Worm (Caenorhabditis elegans) whole organism, early embryonic: ENCODE results near the gene duo-1.

Source experiments
- ama-1 ChIP-seq: fragments of 150-350 bp; optimal IDR thresholded peaks from 2 replicates; lab custom pipeline; 2014
- ceh-36 ChIP-seq: sonication (generic microtip); optimal IDR thresholded peaks from 2 replicates; lab custom pipeline; 2016; ENCODE audit warnings: missing genetic modification characterization, inconsistent platforms, missing compliant biosample characterization
- scrt-1 ChIP-seq: fragments of 200-800 bp; sonication (Bioruptor generic); IDR thresholded peaks from 2 replicates; pipeline ENCODE4 v1.3.6; 2022; ENCODE audit warnings: missing genetic modification characterization, missing compliant biosample characterization
- tbx-37 ChIP-seq: fragments of 200-800 bp; sonication (Bioruptor generic); conservative IDR thresholded peaks from 2 replicates; pipeline ENCODE4 v1.3.6; 2022; ENCODE audit warnings: missing genetic modification reagents, missing genetic modification characterization, missing compliant biosample characterization

DNA sequence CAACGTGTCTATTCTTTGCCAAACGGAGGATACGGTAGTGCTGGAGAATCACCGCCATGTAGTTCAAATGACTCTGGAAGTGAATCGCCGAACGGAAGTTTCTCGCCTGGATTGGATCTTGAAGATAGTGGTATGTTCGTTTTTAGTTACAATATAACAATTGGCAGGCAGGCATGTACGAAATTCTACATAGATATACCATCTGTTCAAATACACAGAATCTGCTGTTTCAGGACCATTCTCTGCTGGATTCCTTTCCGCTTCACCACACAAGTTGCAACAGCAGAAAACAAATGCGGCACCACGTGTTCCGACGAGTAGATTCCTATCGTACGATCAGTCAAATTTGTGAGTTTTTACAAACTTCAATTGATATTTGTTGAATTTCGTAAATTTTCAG, 14.9 kb upstream of the duo-1 start:
- no peak for TF ChIP-seq tbx-37
- TF ChIP-seq ama-1, result no peak
- TF ChIP-seq ceh-36 (tag; lab: Kevin White, UChicago), result no peak
- TF ChIP-seq scrt-1 (GFP tag; lab: Robert Waterston, UW), result no peak
